Fruit fly (Drosophila melanogaster): ENCODE results near the gene CG16704.

CG16704 gene

dm6 chr2L:3648173-3648972, 44.0 kb downstream of the CG16704 start:
- TF ChIP-seq cic (GFP tag; optimal IDR thresholded peaks at IDR 0.05) (no peak), CG7101 (tag; optimal IDR thresholded peaks at IDR 0.05) (peak; percentile 38), kay (GFP tag; ENCODE audit: borderline replicate concordance) (peak; percentile 93), tj (GFP tag; optimal IDR thresholded peaks at IDR 0.05) (peak; percentile 92), cnc (optimal IDR thresholded peaks at IDR 0.05) (no peak), pad (GFP tag; optimal IDR thresholded peaks at IDR 0.05) (no peak), Crg-1 (GFP tag; optimal IDR thresholded peaks at IDR 0.05) (no peak)

- no peak for TF ChIP-seq Hr96 (GFP tag; optimal IDR thresholded peaks at IDR 0.05)
- TF ChIP-seq CG14711 (tag; optimal IDR thresholded peaks at IDR 0.05): peak; percentile 87
- peak; percentile 87 for TF ChIP-seq CG11617 (GFP tag; optimal IDR thresholded peaks at IDR 0.05)
- TF ChIP-seq bab1 (GFP tag; optimal IDR thresholded peaks at IDR 0.05): peak; percentile 39
- TF ChIP-seq toe (GFP tag; optimal IDR thresholded peaks at IDR 0.05): peak; percentile 21
- TF ChIP-seq cic (GFP tag; optimal IDR thresholded peaks at IDR 0.05): peak; percentile 89
- TF ChIP-seq pad (GFP tag; optimal IDR thresholded peaks at IDR 0.05): peak; percentile 81
- peak; percentile 84 for TF ChIP-seq kay (GFP tag; ENCODE audit: borderline replicate concordance)
- TF ChIP-seq CG7101 (tag; optimal IDR thresholded peaks at IDR 0.05): peak; percentile 96
- TF ChIP-seq cnc (optimal IDR thresholded peaks at IDR 0.05): no peak
- TF ChIP-seq Clk (GFP tag; optimal IDR thresholded peaks at IDR 0.05): peak; percentile 76
- TF ChIP-seq CG7045 (GFP tag; optimal IDR thresholded peaks at IDR 0.05): peak; percentile 85
- TF ChIP-seq CG5204 (GFP tag; optimal IDR thresholded peaks at IDR 0.05): peak; percentile 89
- peak; percentile 59 for TF ChIP-seq CG1620 (GFP tag; optimal IDR thresholded peaks at IDR 0.05)
- TF ChIP-seq Crg-1 (GFP tag; optimal IDR thresholded peaks at IDR 0.05): peak; percentile 85
- TF ChIP-seq CG12768 (GFP tag; optimal IDR thresholded peaks at IDR 0.05): peak; percentile 92
- TF ChIP-seq ovo (GFP tag; optimal IDR thresholded peaks at IDR 0.05): peak; percentile 2
- TF ChIP-seq tj (GFP tag; optimal IDR thresholded peaks at IDR 0.05): peak; percentile 69
- TF ChIP-seq CG33017 (tag; optimal IDR thresholded peaks at IDR 0.05): peak; percentile 94
- TF ChIP-seq Mnt (GFP tag; optimal IDR thresholded peaks at IDR 0.05): peak; percentile 80
Observed at dm6 chr2L:3647521-3648172, 44.7 kb downstream of the CG16704 start.

- peak; percentile 9 for TF ChIP-seq CG5204 (GFP tag; optimal IDR thresholded peaks at IDR 0.05)
- peak; percentile 7 for TF ChIP-seq cic (GFP tag; optimal IDR thresholded peaks at IDR 0.05)
- no peak for TF ChIP-seq cnc (optimal IDR thresholded peaks at IDR 0.05)
Observed at dm6 chr2L:3646041-3646440, 46.3 kb downstream of the CG16704 start.

- no peak for TF ChIP-seq CG14711 (tag; optimal IDR thresholded peaks at IDR 0.05)
- no peak for TF ChIP-seq cnc (optimal IDR thresholded peaks at IDR 0.05)
- TF ChIP-seq CG12768 (GFP tag; optimal IDR thresholded peaks at IDR 0.05): no peak
- no peak for TF ChIP-seq kay (GFP tag; ENCODE audit: borderline replicate concordance)
Observed at dm6 chr2L:3645339-3645738, 47.0 kb downstream of the CG16704 start.

- TF ChIP-seq pad (GFP tag; optimal IDR thresholded peaks at IDR 0.05): no peak
- TF ChIP-seq CG5204 (GFP tag; optimal IDR thresholded peaks at IDR 0.05): no peak
- no peak for TF ChIP-seq cic (GFP tag; optimal IDR thresholded peaks at IDR 0.05)
- no peak for TF ChIP-seq CG7045 (GFP tag; optimal IDR thresholded peaks at IDR 0.05)
- peak; percentile 5 for TF ChIP-seq kay (GFP tag; ENCODE audit: borderline replicate concordance)
Observed at dm6 chr2L:3642148-3642920, 50.1 kb downstream of the CG16704 start.
